Fruit fly (Drosophila melanogaster): Measurements from ENCODE around the gene CG13455.

dm6 chr3L:15543049-15543448 is 46.7 kb downstream of the CG13455 start:
- no peak for TF ChIP-seq CG8159 (tag; optimal IDR thresholded peaks at IDR 0.05)
- TF ChIP-seq CG32121 (GFP tag; IDR thresholded peaks at IDR 0.05), result no peak
- no peak for TF ChIP-seq Pif1B (GFP tag; optimal IDR thresholded peaks at IDR 0.05)
- no peak for TF ChIP-seq CG34367 (tag; optimal IDR thresholded peaks at IDR 0.05)
- no peak for TF ChIP-seq EcR (GFP tag; optimal IDR thresholded peaks at IDR 0.05)
- no peak for TF ChIP-seq gl (tag; optimal IDR thresholded peaks at IDR 0.05)
- no peak for TF ChIP-seq CG9948 (tag; optimal IDR thresholded peaks at IDR 0.05)
- TF ChIP-seq Pif1A (GFP tag; optimal IDR thresholded peaks at IDR 0.05), result no peak
- TF ChIP-seq CG13204 (GFP tag; optimal IDR thresholded peaks at IDR 0.05), result no peak
- 0 out of 3 replicates have a peak, but pooled peaks have one; percentile 2 for TF ChIP-seq CG4496 (GFP tag; IDR thresholded peaks at IDR 0.05)
- TF ChIP-seq D1 (tag; optimal IDR thresholded peaks at IDR 0.05), result no peak
- TF ChIP-seq rn (GFP tag; IDR thresholded peaks at IDR 0.05), result no peak
- no peak for TF ChIP-seq fd96Ca (GFP tag; IDR thresholded peaks at IDR 0.05)
